Fruit fly (Drosophila melanogaster): ENCODE data around the gene CG32240.

dm6 chr3L:4383104-4383503 is 1.7 kb upstream of the CG32240 start:
- no peak for TF ChIP-seq dmrt93B (GFP tag; optimal IDR thresholded peaks at IDR 0.05)
- peak; percentile 47 for TF ChIP-seq fru (GFP tag; optimal IDR thresholded peaks at IDR 0.05)
- no peak for TF ChIP-seq woc (GFP tag; optimal IDR thresholded peaks at IDR 0.05)
- TF ChIP-seq pan (optimal IDR thresholded peaks at IDR 0.05) = no peak
- no peak for TF ChIP-seq Hr78 (GFP tag; optimal IDR thresholded peaks at IDR 0.05)
- no peak for TF ChIP-seq Dfd (GFP tag; optimal IDR thresholded peaks at IDR 0.05)
- no peak for TF ChIP-seq lola (GFP tag; optimal IDR thresholded peaks at IDR 0.05)
- TF ChIP-seq Dif (GFP tag; optimal IDR thresholded peaks at IDR 0.05; ENCODE audit: partially characterized antibody) = no peak
- peak; percentile 23 for TF ChIP-seq Hnf4 (GFP tag; optimal IDR thresholded peaks at IDR 0.05)
